Fruit fly (Drosophila melanogaster) whole organism, embryonic: Measurements from ENCODE around the gene CG9467.
A peak's percentile ranks its signal among the peaks of the same experiment; 100 is the strongest.

Experiments
- Atf-2 ChIP-seq: fragments of 200-800 bp; sonication (Bioruptor generic); optimal IDR thresholded peaks from 2 replicates; lab custom pipeline; 2016; ENCODE audit warnings: missing biosample characterization, missing genetic modification characterization
- Blimp-1 ChIP-seq: fragments of 200-800 bp; sonication (Bioruptor generic); optimal IDR thresholded peaks from 3 replicates; lab custom pipeline; 2018; ENCODE audit warnings: missing biosample characterization, missing genetic modification characterization, mild to moderate bottlenecking, moderate library complexity, missing genetic modification reagents
- CG10267 ChIP-seq: fragments of 200-800 bp; sonication (Bioruptor generic); optimal IDR thresholded peaks from 2 replicates; lab custom pipeline; 2018; ENCODE audit warnings: missing biosample characterization, mild to moderate bottlenecking, missing genetic modification characterization, moderate library complexity
- CG11456 ChIP-seq: fragments of 200-800 bp; sonication (Bioruptor generic); IDR thresholded peaks from 3 replicates; pipeline ENCODE4 v1.3.6; 2022; ENCODE audit warnings: missing biosample characterization, missing genetic modification characterization
- CG12659 ChIP-seq: fragments of 200-800 bp; sonication (Bioruptor generic); optimal IDR thresholded peaks from 3 replicates; lab custom pipeline; 2017; ENCODE audit warnings: mild to moderate bottlenecking, missing biosample characterization, missing genetic modification reagents, missing genetic modification characterization
- CG12744 ChIP-seq: fragments of 200-800 bp; sonication (Bioruptor generic); optimal IDR thresholded peaks from 2 replicates; lab custom pipeline; 2016; ENCODE audit warnings: missing biosample characterization, missing genetic modification characterization
- CG14441 ChIP-seq: fragments of 200-800 bp; sonication (Bioruptor generic); IDR thresholded peaks from 2 replicates; pipeline ENCODE4 v1.3.6; 2022; ENCODE audit warnings: missing biosample characterization, missing genetic modification characterization
- CG1603 ChIP-seq: fragments of 200-800 bp; sonication (Bioruptor generic); optimal IDR thresholded peaks from 2 replicates; lab custom pipeline; 2019; ENCODE audit warnings: missing biosample characterization, mild to moderate bottlenecking, missing genetic modification characterization, moderate library complexity
- CG18599 ChIP-seq: fragments of 200-800 bp; sonication (Bioruptor generic); optimal IDR thresholded peaks from 3 replicates; lab custom pipeline; 2017; ENCODE audit warnings: missing biosample characterization, missing genetic modification characterization, mild to moderate bottlenecking, moderate library complexity, missing genetic modification reagents
- CG2116 ChIP-seq: fragments of 200-800 bp; sonication (Bioruptor generic); optimal IDR thresholded peaks from 3 replicates; lab custom pipeline; 2018; ENCODE audit warnings: missing biosample characterization, mild to moderate bottlenecking, missing genetic modification characterization
- CG2202 ChIP-seq: fragments of 200-800 bp; sonication (Bioruptor generic); optimal IDR thresholded peaks from 2 replicates; lab custom pipeline; 2018; ENCODE audit warnings: missing biosample characterization, mild to moderate bottlenecking, missing genetic modification characterization
- CG3163 ChIP-seq: fragments of 200-800 bp; sonication (Bioruptor generic); optimal IDR thresholded peaks from 3 replicates; lab custom pipeline; 2016; ENCODE audit warnings: missing biosample characterization, missing genetic modification characterization
- CG4707 ChIP-seq: fragments of 200-800 bp; sonication (Bioruptor generic); optimal IDR thresholded peaks from 2 replicates; lab custom pipeline; 2018; ENCODE audit warnings: missing biosample characterization, mild to moderate bottlenecking, missing genetic modification characterization, moderate library complexity
- CG6175 ChIP-seq: fragments of 200-800 bp; sonication (Bioruptor generic); IDR thresholded peaks from 3 replicates; pipeline ENCODE4 v1.3.6; 2022; ENCODE audit warnings: missing biosample characterization, missing genetic modification characterization
- CG7745 ChIP-seq: fragments of 200-800 bp; sonication (Bioruptor generic); optimal IDR thresholded peaks from 2 replicates; lab custom pipeline; 2018; ENCODE audit warnings: missing biosample characterization, mild to moderate bottlenecking, missing genetic modification characterization, moderate library complexity
- CG8924 ChIP-seq: fragments of 200-800 bp; optimal IDR thresholded peaks from 3 replicates; lab custom pipeline; 2019; ENCODE audit warnings: missing biosample characterization, mild to moderate bottlenecking, missing genetic modification characterization, moderate library complexity
- Chrac-16 ChIP-seq: fragments of 200-800 bp; sonication (Bioruptor generic); optimal IDR thresholded peaks from 3 replicates; lab custom pipeline; 2016; ENCODE audit warnings: missing biosample characterization, missing genetic modification characterization
- CkIIα-i1 ChIP-seq: fragments of 200-800 bp; sonication (Bioruptor generic); IDR thresholded peaks from 2 replicates; pipeline ENCODE4 v1.3.6; 2022; ENCODE audit warnings: missing biosample characterization, missing genetic modification characterization
- Dp ChIP-seq: fragments of 200-800 bp; sonication (Bioruptor generic); optimal IDR thresholded peaks from 2 replicates; lab custom pipeline; 2018; ENCODE audit warnings: missing biosample characterization, mild to moderate bottlenecking, missing genetic modification characterization, moderate library complexity
- ERR ChIP-seq: fragments of 200-800 bp; sonication (Bioruptor generic); optimal IDR thresholded peaks from 2 replicates; lab custom pipeline; 2016; ENCODE audit warnings: missing biosample characterization, missing genetic modification characterization
- Gsc ChIP-seq: fragments of 200-800 bp; sonication (Bioruptor generic); IDR thresholded peaks from 2 replicates; pipeline ENCODE4 v1.3.6; 2022; ENCODE audit warnings: missing biosample characterization, missing genetic modification characterization
- Hand ChIP-seq: fragments of 200-800 bp; sonication (Bioruptor generic); optimal IDR thresholded peaks from 2 replicates; lab custom pipeline; 2017; ENCODE audit warnings: mild to moderate bottlenecking, missing biosample characterization, missing genetic modification reagents, missing genetic modification characterization
- Hr3 ChIP-seq: fragments of 200-800 bp; sonication (Bioruptor generic); optimal IDR thresholded peaks from 3 replicates; lab custom pipeline; 2016; ENCODE audit warnings: missing biosample characterization, missing genetic modification characterization
- Hsf ChIP-seq: fragments of 200-800 bp; sonication (Bioruptor generic); optimal IDR thresholded peaks from 3 replicates; lab custom pipeline; 2016; ENCODE audit warnings: missing biosample characterization, missing genetic modification characterization
- MBD-R2 ChIP-seq: fragments of 200-800 bp; sonication (Bioruptor generic); IDR thresholded peaks from 2 replicates; pipeline ENCODE4 v1.3.6; 2022; ENCODE audit warnings: missing biosample characterization, missing genetic modification characterization
- Usf ChIP-seq: fragments of 200-800 bp; sonication (Bioruptor generic); optimal IDR thresholded peaks from 2 replicates; lab custom pipeline; 2017; ENCODE audit warnings: missing genotype, missing biosample characterization, missing genetic modification characterization
- ab ChIP-seq: fragments of 200-800 bp; sonication (Bioruptor generic); optimal IDR thresholded peaks from 2 replicates; lab custom pipeline; 2016; ENCODE audit warnings: missing biosample characterization, missing genetic modification characterization
- cg ChIP-seq: fragments of 200-800 bp; sonication (Bioruptor generic); optimal IDR thresholded peaks from 3 replicates; lab custom pipeline; 2019; ENCODE audit warnings: missing biosample characterization, mild to moderate bottlenecking, missing genetic modification characterization, moderate library complexity
- eve ChIP-seq, 2 experiments: fragments of >200 bp; optimal IDR thresholded peaks; 2 replicates each; lab custom pipeline; 2017; ENCODE audit warnings: missing biosample characterization in 2 of 2, missing genetic modification characterization in 2 of 2
- fru ChIP-seq: fragments of >200 bp; optimal IDR thresholded peaks from 2 replicates; lab custom pipeline; 2017
- fu2 ChIP-seq: fragments of 200-800 bp; sonication (Bioruptor generic); optimal IDR thresholded peaks from 2 replicates; lab custom pipeline; 2016; ENCODE audit warnings: missing biosample characterization, missing genetic modification characterization
- gce ChIP-seq: fragments of 200-800 bp; sonication (Bioruptor generic); IDR thresholded peaks from 3 replicates; pipeline ENCODE4 v1.3.6; 2022; ENCODE audit warnings: missing biosample characterization, missing genetic modification characterization
- grau ChIP-seq: fragments of 200-800 bp; optimal IDR thresholded peaks from 3 replicates; lab custom pipeline; 2019; ENCODE audit warnings: missing biosample characterization, mild to moderate bottlenecking, missing genetic modification characterization, moderate library complexity
- gsb-n ChIP-seq: fragments of 200-800 bp; sonication (Bioruptor generic); optimal IDR thresholded peaks from 3 replicates; lab custom pipeline; 2018; ENCODE audit warnings: missing biosample characterization, mild to moderate bottlenecking, missing genetic modification characterization
- inv ChIP-seq: fragments of 200-800 bp; sonication (Bioruptor generic); IDR thresholded peaks from 2 replicates; pipeline ENCODE4 v1.3.6; 2022; ENCODE audit warnings: missing biosample characterization, missing genetic modification characterization; ENCODE audit not compliant: partially characterized antibody
- ken ChIP-seq: fragments of 200-800 bp; sonication (Bioruptor generic); IDR thresholded peaks from 3 replicates; pipeline ENCODE4 v1.3.6; 2022; ENCODE audit warnings: missing biosample characterization, missing genetic modification characterization
- klu ChIP-seq: fragments of 200-800 bp; sonication (Bioruptor generic); IDR thresholded peaks from 2 replicates; pipeline ENCODE4 v1.3.6; 2022; ENCODE audit warnings: missing biosample characterization, missing genetic modification characterization
- lov ChIP-seq, 2 experiments: fragments of 200-800 bp in 1 of 2; fragments of >200 bp in 1 of 2; sonication (Bioruptor generic) in 1 of 2; IDR thresholded peaks in 1 of 2; optimal IDR thresholded peaks in 1 of 2; 2 replicates in 1 of 2; 3 replicates in 1 of 2; pipeline versions ENCODE4 v1.3.6 to Lab custom; 2017 to 2022; ENCODE audit warnings: missing biosample characterization in 1 of 2, missing genetic modification characterization in 1 of 2
- onecut ChIP-seq: fragments of 200-800 bp; sonication (Bioruptor generic); IDR thresholded peaks from 2 replicates; pipeline ENCODE4 v1.3.6; 2022; ENCODE audit warnings: missing biosample characterization, missing genetic modification characterization
- otp ChIP-seq: fragments of 200-800 bp; sonication (Bioruptor generic); IDR thresholded peaks from 3 replicates; pipeline ENCODE4, ENCODE4 v1.3.6; 2022; ENCODE audit warnings: missing biosample characterization, missing genetic modification characterization
- pfk ChIP-seq: fragments of 200-800 bp; sonication (Bioruptor generic); optimal IDR thresholded peaks from 2 replicates; lab custom pipeline; 2018; ENCODE audit warnings: missing biosample characterization, mild to moderate bottlenecking, missing genetic modification characterization, moderate library complexity
- pho ChIP-seq: fragments of 200-800 bp; sonication (Bioruptor generic); optimal IDR thresholded peaks from 2 replicates; lab custom pipeline; 2016; ENCODE audit warnings: missing biosample characterization, missing genetic modification characterization
- ro ChIP-seq: fragments of 200-800 bp; sonication (Bioruptor generic); IDR thresholded peaks from 2 replicates; pipeline ENCODE4 v1.3.6; 2022; ENCODE audit warnings: missing biosample characterization, missing genetic modification characterization
- salm ChIP-seq: fragments of 200-800 bp; sonication (Bioruptor generic); optimal IDR thresholded peaks from 2 replicates; lab custom pipeline; 2018; ENCODE audit warnings: missing biosample characterization, mild to moderate bottlenecking, missing genetic modification characterization
- scrt ChIP-seq: fragments of 200-800 bp; sonication (Bioruptor generic); optimal IDR thresholded peaks from 2 replicates; lab custom pipeline; 2018; ENCODE audit warnings: missing biosample characterization, mild to moderate bottlenecking, missing genetic modification characterization, moderate library complexity
- shn ChIP-seq: fragments of 200-800 bp; sonication (Bioruptor generic); optimal IDR thresholded peaks from 3 replicates; lab custom pipeline; 2016; ENCODE audit warnings: missing biosample characterization, missing genetic modification characterization
- sima ChIP-seq: fragments of 200-800 bp; sonication (Bioruptor generic); optimal IDR thresholded peaks from 2 replicates; lab custom pipeline; 2016; ENCODE audit warnings: missing biosample characterization, missing genetic modification characterization
- tll ChIP-seq, 2 experiments: fragments of 200-800 bp in 1 of 2; fragments of >200 bp in 1 of 2; sonication (Bioruptor generic) in 1 of 2; optimal IDR thresholded peaks; 2 replicates each; lab custom pipeline; 2017 to 2019; ENCODE audit warnings: missing biosample characterization in 2 of 2, missing genetic modification characterization in 2 of 2, mild to moderate bottlenecking in 1 of 2, moderate library complexity in 1 of 2
- vfl ChIP-seq: fragments of 200-800 bp; sonication (Bioruptor generic); optimal IDR thresholded peaks from 2 replicates; lab custom pipeline; 2016; ENCODE audit warnings: missing biosample characterization, missing genetic modification characterization
- zfh2 ChIP-seq: fragments of 200-800 bp; sonication (Bioruptor generic); optimal IDR thresholded peaks from 2 replicates; lab custom pipeline; 2016; ENCODE audit warnings: missing biosample characterization, missing genetic modification characterization

The CG9467 gene

dm6 chr3R:9771519-9771972 lies 29.3 kb downstream of the CG9467 start, which contains the start of gene CG9471 (continued):
- peak; percentile 85 for TF ChIP-seq zfh2
- TF ChIP-seq Gsc: peak; percentile 70
- peak; percentile 90 for TF ChIP-seq ERR
- peak; percentile 76 for TF ChIP-seq CG2202 (tag; lab: Kevin White, UChicago)
- peak; percentile 88 for TF ChIP-seq CG11456
- peak; percentile 74 for TF ChIP-seq ro (GFP tag; lab: Robert Waterston, UW)
- no peak for TF ChIP-seq lov (optimal IDR thresholded peaks at IDR 0.05; lab: Kevin White, UChicago)
- TF ChIP-seq lov (GFP tag; IDR thresholded peaks at IDR 0.05; lab: Robert Waterston, UW): peak; percentile 87
- peak; percentile 80; the same call in 2 of the 3 replicates for TF ChIP-seq gce
- peak; percentile 93 for TF ChIP-seq CG12659
- peak; percentile 89 for TF ChIP-seq CG10267 (tag; lab: Kevin White, UChicago)
- TF ChIP-seq cg (GFP tag; lab: Kevin White, UChicago): no peak
- peak; percentile 87 for TF ChIP-seq salm
- TF ChIP-seq eve (GFP tag; optimal IDR thresholded peaks at IDR 0.05; lab: Kevin White, UChicago): no peak
- TF ChIP-seq Atf-2 (GFP tag; lab: Kevin White, UChicago): peak; percentile 82
- peak; percentile 80 for TF ChIP-seq onecut (GFP tag; lab: Robert Waterston, UW)
- peak; percentile 89 for TF ChIP-seq Blimp-1 (GFP tag; lab: Kevin White, UChicago)
- TF ChIP-seq vfl: peak; percentile 82
- TF ChIP-seq ken (GFP tag; lab: Robert Waterston, UW): peak; percentile 77
- TF ChIP-seq ab (GFP tag; lab: Kevin White, UChicago): peak; percentile 43
- peak; percentile 93 for TF ChIP-seq CG8924
- peak; percentile 99 for TF ChIP-seq grau (tag; lab: Kevin White, UChicago)
- no peak for TF ChIP-seq CkIIα-i1 (GFP tag; lab: Robert Waterston, UW)
- peak; percentile 90 for TF ChIP-seq Dp (GFP tag; lab: Kevin White, UChicago)
- TF ChIP-seq Usf: peak; percentile 73
- peak; percentile 90 for TF ChIP-seq fu2
- TF ChIP-seq CG14441: peak; percentile 91
- peak; percentile 79 for TF ChIP-seq shn
- no peak for TF ChIP-seq inv
- peak; percentile 94 for TF ChIP-seq Hsf
- peak; percentile 94 for TF ChIP-seq CG18599 (GFP tag; lab: Kevin White, UChicago)
- peak; percentile 69 for TF ChIP-seq CG2116 (GFP tag; lab: Kevin White, UChicago)
- TF ChIP-seq CG7745 (tag; lab: Kevin White, UChicago): peak; percentile 58
- peak; percentile 79 for TF ChIP-seq MBD-R2 (GFP tag; lab: Robert Waterston, UW)
- peak; percentile 67; the same call in 1 of the 3 replicates for TF ChIP-seq CG6175 (GFP tag; lab: Robert Waterston, UW)
- TF ChIP-seq pho (GFP tag; lab: Kevin White, UChicago): peak; percentile 87
- peak; percentile 85; the same call in 2 of the 3 replicates for TF ChIP-seq otp (GFP tag; lab: Robert Waterston, UW)
- no peak for TF ChIP-seq tll (GFP tag; optimal IDR thresholded peaks at IDR 0.05; lab: Kevin White, UChicago)
- peak; percentile 7 for TF ChIP-seq sima (GFP tag; lab: Kevin White, UChicago)
- TF ChIP-seq CG12744 (GFP tag; lab: Kevin White, UChicago): peak; percentile 83
- peak; percentile 92 for TF ChIP-seq Chrac-16 (GFP tag; lab: Kevin White, UChicago)
- TF ChIP-seq pfk (GFP tag; lab: Kevin White, UChicago): peak; percentile 25
- peak; percentile 81 for TF ChIP-seq gsb-n (tag; lab: Kevin White, UChicago)
- peak; percentile 82 for TF ChIP-seq klu (GFP tag; lab: Robert Waterston, UW)
- TF ChIP-seq CG1603 (tag; lab: Kevin White, UChicago): peak; percentile 84
- TF ChIP-seq Hand (GFP tag; lab: Kevin White, UChicago): peak; percentile 93
- peak; percentile 91 for TF ChIP-seq Hr3 (GFP tag; lab: Kevin White, UChicago)
- TF ChIP-seq scrt (GFP tag; lab: Kevin White, UChicago): peak; percentile 80
- TF ChIP-seq CG3163: peak; percentile 57
- TF ChIP-seq fru (lab: Kevin White, UChicago): no peak
- TF ChIP-seq CG4707: peak; percentile 73
